Worm (Caenorhabditis elegans) whole organism, midembryonic: ENCODE results near the gene str-262.

Source experiments
- T22C8.4 ChIP-seq: fragments of 200-800 bp; sonication (Bioruptor generic); IDR thresholded peaks from 2 replicates; pipeline ENCODE4 v1.3.6; 2022; ENCODE audit warnings: missing genetic modification characterization, missing compliant biosample characterization
- cog-1 ChIP-seq: sonication (generic microtip); optimal IDR thresholded peaks from 2 replicates; lab custom pipeline; 2016; ENCODE audit warnings: missing genetic modification characterization, missing compliant biosample characterization
- flt-1 ChIP-seq: fragments of 200-800 bp; sonication (Bioruptor generic); IDR thresholded peaks from 2 replicates; pipeline ENCODE4 v1.3.6; 2022; ENCODE audit warnings: missing genetic modification characterization, missing compliant biosample characterization
- med-1 ChIP-seq: sonication (generic microtip); optimal IDR thresholded peaks from 2 replicates; lab custom pipeline; 2017; ENCODE audit warnings: missing genetic modification characterization, mild to moderate bottlenecking, missing compliant biosample characterization, antibody characterized with exemption, missing genetic modification reagents; ENCODE audit not compliant: insufficient read depth
- ztf-23 ChIP-seq: fragments of 200-800 bp; sonication (Bioruptor generic); IDR thresholded peaks from 2 replicates; pipeline ENCODE4 v1.3.6; 2022; ENCODE audit warnings: missing genetic modification reagents, missing genetic modification characterization, missing compliant biosample characterization
- ztf-29 ChIP-seq: fragments of 200-800 bp; sonication (Bioruptor generic); IDR thresholded peaks from 2 replicates; pipeline ENCODE4 v1.3.6; 2022; ENCODE audit warnings: missing genetic modification reagents, missing genetic modification characterization, missing compliant biosample characterization

ce11 chrV:774875-775359 is 22.3 kb upstream of the str-262 start, which contains the start of gene srbc-58:
- TF ChIP-seq ztf-23 (GFP tag; lab: Robert Waterston, UW) (no peak), med-1 (GFP tag; lab: Kevin White, UChicago) (no peak), cog-1 (tag; lab: Kevin White, UChicago) (no peak), flt-1 (GFP tag; lab: Robert Waterston, UW) (no peak), T22C8.4 (GFP tag; lab: Robert Waterston, UW) (no peak), ztf-29 (no peak)
